Worm (Caenorhabditis elegans) whole organism, mixed stage, embryonic: ENCODE results near the gene K02E7.11.

ENCODE experiments used
- flh-1 ChIP-seq: fragments of 200-800 bp; sonication (Bioruptor generic); optimal IDR thresholded peaks from 2 replicates; lab custom pipeline; 2018; ENCODE audit warnings: mild to moderate bottlenecking, missing genetic modification characterization, moderate library complexity, missing compliant biosample characterization
- ham-2 ChIP-seq: fragments of 200-800 bp; sonication (Bioruptor generic); optimal IDR thresholded peaks from 2 replicates; lab custom pipeline; 2018; ENCODE audit warnings: mild to moderate bottlenecking, missing genetic modification characterization, missing compliant biosample characterization
- lsy-2 ChIP-seq: fragments of 150-350 bp; optimal IDR thresholded peaks from 2 replicates; lab custom pipeline; 2014; ENCODE audit warnings: missing biosample characterization, missing genetic modification characterization
- mep-1 ChIP-seq: fragments of 150-350 bp; optimal IDR thresholded peaks from 2 replicates; lab custom pipeline; 2017; ENCODE audit warnings: missing biosample characterization, missing genetic modification reagents, missing genetic modification characterization, inconsistent platforms
- nhr-28 ChIP-seq: fragments of 150-350 bp; optimal IDR thresholded peaks from 2 replicates; lab custom pipeline; 2014; ENCODE audit warnings: missing biosample characterization, missing genetic modification characterization
- sptf-1 ChIP-seq: sonication (generic microtip); optimal IDR thresholded peaks from 2 replicates; lab custom pipeline; 2017; ENCODE audit warnings: mild to moderate bottlenecking, missing genetic modification characterization, moderate library complexity, missing compliant biosample characterization
- unc-39 ChIP-seq: fragments of 150-350 bp; optimal IDR thresholded peaks from 2 replicates; lab custom pipeline; 2014; ENCODE audit warnings: missing biosample characterization, missing genetic modification characterization
- ztf-11 ChIP-seq: fragments of 150-350 bp; optimal IDR thresholded peaks from 2 replicates; lab custom pipeline; 2014; ENCODE audit warnings: missing biosample characterization, missing genetic modification characterization

- TF ChIP-seq mep-1 (tag; lab: Kevin White, UChicago) (no peak), nhr-28 (tag; lab: Kevin White, UChicago) (no peak), flh-1 (GFP tag; lab: Kevin White, UChicago) (no peak), sptf-1 (tag; lab: Kevin White, UChicago) (no peak), ztf-11 (no peak), unc-39 (tag; lab: Kevin White, UChicago) (no peak), lsy-2 (tag; lab: Kevin White, UChicago) (no peak), ham-2 (GFP tag; lab: Kevin White, UChicago) (no peak)
These were observed 26.1 kb upstream of the K02E7.11 start for ce11 chrII:1101413-1101812.
